Worm (Caenorhabditis elegans) whole organism, L4 larva: ENCODE measurements around the gene pqn-16.

Experiments
- D1046.2 ChIP-seq: fragments of 200-800 bp; sonication (Bioruptor generic); IDR thresholded peaks from 2 replicates; pipeline ENCODE4 v1.3.6; 2022; ENCODE audit warnings: missing genetic modification characterization, missing compliant biosample characterization
- R02D3.7 ChIP-seq: fragments of 150-350 bp; sonication (generic microtip); optimal IDR thresholded peaks from 3 replicates; lab custom pipeline; 2014; ENCODE audit warnings: missing biosample characterization, missing genetic modification characterization
- Y48G9A.11 ChIP-seq: fragments of 200-800 bp; sonication (Bioruptor generic); IDR thresholded peaks from 2 replicates; pipeline ENCODE4 v1.3.6; 2022; ENCODE audit warnings: missing genetic modification reagents, missing genetic modification characterization, missing compliant biosample characterization
- Y5F2A.4 ChIP-seq: fragments of 200-800 bp; sonication (Bioruptor generic); optimal IDR thresholded peaks from 2 replicates; lab custom pipeline; 2018; ENCODE audit warnings: mild to moderate bottlenecking, missing genetic modification characterization, missing compliant biosample characterization
- aha-1 ChIP-seq: fragments of 150-350 bp; peaks from one replicate; lab custom pipeline; 2014; ENCODE audit warnings: missing biosample characterization, missing genetic modification characterization
- arid-1 ChIP-seq: fragments of 200-800 bp; sonication (Bioruptor generic); conservative IDR thresholded peaks from 2 replicates; pipeline ENCODE4 v1.3.6; 2022; ENCODE audit warnings: missing genetic modification reagents, missing genetic modification characterization, missing compliant biosample characterization
- ceh-28 ChIP-seq: fragments of 150-350 bp; optimal IDR thresholded peaks from 2 replicates; lab custom pipeline; 2014; ENCODE audit warnings: missing biosample characterization, missing genetic modification reagents, missing genetic modification characterization
- ces-1 ChIP-seq: fragments of 150-350 bp; sonication (generic microtip); optimal IDR thresholded peaks from 4 replicates; lab custom pipeline; 2014; ENCODE audit warnings: missing biosample characterization, missing genetic modification reagents, missing genetic modification characterization
- ctbp-1 ChIP-seq: fragments of 200-800 bp; sonication (Bioruptor generic); IDR thresholded peaks from 2 replicates; pipeline ENCODE4 v1.3.6; 2022; ENCODE audit warnings: missing genetic modification reagents, missing genetic modification characterization, missing compliant biosample characterization
- daf-16 ChIP-seq, 3 experiments: sonication (generic microtip); optimal IDR thresholded peaks; 2 replicates each; lab custom pipeline; 2016 to 2017; ENCODE audit warnings: missing genetic modification characterization in 3 of 3, missing genetic modification reagents in 3 of 3, mild to moderate bottlenecking in 2 of 3, missing compliant biosample characterization in 2 of 3, missing biosample characterization in 1 of 3, moderate library complexity in 1 of 3
- daf-8 ChIP-seq: fragments of 200-800 bp; sonication (Bioruptor generic); IDR thresholded peaks from 2 replicates; pipeline ENCODE4 v1.3.6; 2022; ENCODE audit warnings: missing genetic modification characterization, missing compliant biosample characterization
- dmd-6 ChIP-seq: fragments of 200-800 bp; sonication (Bioruptor generic); IDR thresholded peaks from 2 replicates; pipeline ENCODE4 v1.3.6; 2022; ENCODE audit warnings: missing genetic modification reagents, missing genetic modification characterization, missing compliant biosample characterization
- dve-1 ChIP-seq: sonication (generic microtip); optimal IDR thresholded peaks from 2 replicates; lab custom pipeline; 2017; ENCODE audit warnings: antibody characterized with exemption, mild to moderate bottlenecking, missing genetic modification characterization, missing compliant biosample characterization; ENCODE audit not compliant: insufficient read depth
- fos-1 ChIP-seq: fragments of 150-350 bp; optimal IDR thresholded peaks from 2 replicates; lab custom pipeline; 2014; ENCODE audit warnings: missing biosample characterization, missing genetic modification characterization
- gei-8 ChIP-seq: fragments of 200-800 bp; sonication (Bioruptor generic); optimal IDR thresholded peaks from 2 replicates; lab custom pipeline; 2018; ENCODE audit warnings: mild to moderate bottlenecking, missing genetic modification characterization, missing compliant biosample characterization
- hlh-11 ChIP-seq: fragments of 200-800 bp; sonication (Bioruptor generic); optimal IDR thresholded peaks from 2 replicates; lab custom pipeline; 2018; ENCODE audit warnings: mild to moderate bottlenecking, missing genetic modification characterization, missing compliant biosample characterization
- hlh-30 ChIP-seq: sonication (generic microtip); optimal IDR thresholded peaks from 2 replicates; lab custom pipeline; 2017; ENCODE audit warnings: antibody characterized with exemption, mild to moderate bottlenecking, missing genetic modification characterization, missing compliant biosample characterization; ENCODE audit not compliant: insufficient read depth
- jun-1 ChIP-seq: fragments of 150-350 bp; optimal IDR thresholded peaks from 2 replicates; lab custom pipeline; 2014; ENCODE audit warnings: missing biosample characterization, missing genetic modification reagents, missing genetic modification characterization
- lin-15B ChIP-seq: fragments of 150-350 bp; sonication (generic microtip); optimal IDR thresholded peaks from 3 replicates; lab custom pipeline; 2014; ENCODE audit warnings: missing biosample characterization, missing genetic modification characterization
- lin-38 ChIP-seq: fragments of 200-800 bp; sonication (Bioruptor generic); IDR thresholded peaks from 2 replicates; pipeline ENCODE4 v1.3.6; 2022; ENCODE audit warnings: missing genetic modification reagents, missing genetic modification characterization, missing compliant biosample characterization
- mdl-1 ChIP-seq, 2 experiments: fragments of 150-350 bp in 1 of 2; sonication (generic microtip) in 1 of 2; optimal IDR thresholded peaks; 2 replicates each; lab custom pipeline; 2014 to 2017; ENCODE audit warnings: missing biosample characterization in 2 of 2, missing genetic modification characterization in 2 of 2
- mep-1 ChIP-seq: fragments of 150-350 bp; sonication (generic microtip); optimal IDR thresholded peaks from 3 replicates; lab custom pipeline; 2014; ENCODE audit warnings: missing biosample characterization, missing genetic modification characterization
- mes-2 ChIP-seq: sonication (generic microtip); optimal IDR thresholded peaks from 2 replicates; lab custom pipeline; 2016; ENCODE audit warnings: missing genotype, mild to moderate bottlenecking, missing genetic modification characterization, missing compliant biosample characterization; ENCODE audit not compliant: poor library complexity, severe bottlenecking
- nhr-102 ChIP-seq: sonication (generic microtip); optimal IDR thresholded peaks from 2 replicates; lab custom pipeline; 2016; ENCODE audit warnings: mild to moderate bottlenecking, missing genetic modification characterization, moderate library complexity, missing compliant biosample characterization
- nhr-11 ChIP-seq: fragments of 150-350 bp; optimal IDR thresholded peaks from 2 replicates; lab custom pipeline; 2014; ENCODE audit warnings: missing biosample characterization, missing genetic modification characterization
- nhr-237 ChIP-seq: sonication (generic microtip); optimal IDR thresholded peaks from 2 replicates; lab custom pipeline; 2017; ENCODE audit warnings: missing biosample characterization, missing genetic modification characterization
- nhr-25 ChIP-seq: sonication (generic microtip); optimal IDR thresholded peaks from 2 replicates; lab custom pipeline; 2017; ENCODE audit warnings: missing genetic modification characterization, mild to moderate bottlenecking, missing compliant biosample characterization, antibody characterized with exemption, moderate library complexity, borderline replicate concordance; ENCODE audit not compliant: insufficient read depth
- sdz-12 ChIP-seq: fragments of 200-800 bp; sonication (Bioruptor generic); optimal IDR thresholded peaks from 2 replicates; lab custom pipeline; 2018; ENCODE audit warnings: mild to moderate bottlenecking, missing genetic modification characterization, missing compliant biosample characterization
- snpc-1.2 ChIP-seq: fragments of 200-800 bp; sonication (Bioruptor generic); IDR thresholded peaks from 2 replicates; pipeline ENCODE4 v1.3.6; 2022; ENCODE audit warnings: missing genetic modification reagents, missing genetic modification characterization, missing compliant biosample characterization
- snpc-4 ChIP-seq: fragments of 150-350 bp; optimal IDR thresholded peaks from 2 replicates; lab custom pipeline; 2014; ENCODE audit warnings: missing biosample characterization, missing genetic modification characterization
- unc-130 ChIP-seq: sonication (generic microtip); optimal IDR thresholded peaks from 2 replicates; lab custom pipeline; 2016; ENCODE audit warnings: missing genetic modification reagents, missing genetic modification characterization, missing compliant biosample characterization
- unc-39 ChIP-seq: sonication (generic microtip); optimal IDR thresholded peaks from 2 replicates; lab custom pipeline; 2017; ENCODE audit warnings: missing biosample characterization, missing genetic modification characterization
- unc-62 ChIP-seq, 3 experiments: fragments of 150-350 bp in 1 of 3; sonication (generic microtip); optimal IDR thresholded peaks in 2 of 3; peaks in 1 of 3; 1 replicate in 1 of 3; 2 replicates in 2 of 3; lab custom pipeline; 2014 to 2017; ENCODE audit warnings: missing biosample characterization in 3 of 3, missing genetic modification characterization in 3 of 3, missing genetic modification reagents in 3 of 3, missing genotype in 1 of 3
- zag-1 ChIP-seq: fragments of 150-350 bp; optimal IDR thresholded peaks from 2 replicates; lab custom pipeline; 2014; ENCODE audit warnings: missing biosample characterization, missing genetic modification characterization
- zfp-2 ChIP-seq: sonication (generic microtip); optimal IDR thresholded peaks from 2 replicates; lab custom pipeline; 2016; ENCODE audit warnings: mild to moderate bottlenecking, missing genetic modification characterization, missing compliant biosample characterization
- zfp-3 ChIP-seq: fragments of 200-800 bp; sonication (Bioruptor generic); conservative IDR thresholded peaks from 2 replicates; pipeline ENCODE4 v1.3.6; 2022; ENCODE audit warnings: missing genetic modification reagents, missing genetic modification characterization, missing compliant biosample characterization
- zip-2 ChIP-seq: fragments of 150-350 bp; optimal IDR thresholded peaks from 2 replicates; lab custom pipeline; 2014; ENCODE audit warnings: missing biosample characterization, missing genetic modification characterization

The pqn-16 gene

ce11 chrV:9173789-9174188 is at the start of gene pqn-16:
Gene pqn-16, plus strand, starts transcription at chrV:9174089.
- TF ChIP-seq ceh-28 (tag; lab: Kevin White, UChicago): no peak
- no peak for TF ChIP-seq daf-16 (GFP tag; optimal IDR thresholded peaks at IDR 0.05; lab: Kevin White, UChicago)
- peak; percentile 26 for TF ChIP-seq daf-16 (tag; optimal IDR thresholded peaks at IDR 0.05; lab: Kevin White, UChicago)

ce11 chrV:9124180-9124579 is 49.7 kb upstream of the pqn-16 start, which contains the start of gene F21C10.6:
Gene F21C10.6, plus strand, starts transcription at chrV:9124480.
- TF ChIP-seq mdl-1 (tag; optimal IDR thresholded peaks at IDR 0.05; lab: Kevin White, UChicago) (no peak), mep-1 (no peak), zfp-2 (tag; lab: Kevin White, UChicago) (no peak), unc-130 (GFP tag; lab: Kevin White, UChicago) (no peak), Y5F2A.4 (no peak)

ce11 chrV:9125345-9125744 is 48.5 kb upstream of the pqn-16 start, which contains the start of gene F21C10.5:
Gene F21C10.5, plus strand, starts transcription at chrV:9125645.
- TF ChIP-seq dmd-6 (GFP tag; lab: Robert Waterston, UW) (no peak), lin-15B (tag; lab: Kevin White, UChicago) (no peak), hlh-11 (tag; lab: Kevin White, UChicago) (no peak), unc-62 (GFP tag; optimal IDR thresholded peaks at IDR 0.05 in 1 of 2; lab: Kevin White, UChicago) (no peak), unc-62 (tag; optimal IDR thresholded peaks at IDR 0.05; lab: Kevin White, UChicago) (no peak), R02D3.7 (no peak), lin-38 (no peak), dve-1 (tag; lab: Kevin White, UChicago) (no peak), daf-8 (no peak), sdz-12 (GFP tag; lab: Kevin White, UChicago) (no peak), jun-1 (tag; lab: Kevin White, UChicago) (no peak), nhr-11 (tag; lab: Kevin White, UChicago) (no peak), nhr-102 (no peak), unc-39 (no peak), mes-2 (no peak), arid-1 (GFP tag; lab: Robert Waterston, UW) (no peak), Y48G9A.11 (GFP tag; lab: Robert Waterston, UW) (no peak), nhr-237 (tag; lab: Kevin White, UChicago) (no peak), hlh-30 (no peak)

- TF ChIP-seq gei-8 (GFP tag; lab: Kevin White, UChicago) (no peak), ces-1 (GFP tag; lab: Kevin White, UChicago) (no peak), snpc-1.2 (GFP tag; lab: Robert Waterston, UW) (no peak), mdl-1 (tag; optimal IDR thresholded peaks at IDR 0.05; lab: Kevin White, UChicago) (no peak), zip-2 (tag; lab: Kevin White, UChicago) (no peak), zag-1 (tag; lab: Kevin White, UChicago) (no peak), zfp-3 (GFP tag; lab: Robert Waterston, UW) (no peak), D1046.2 (GFP tag; lab: Robert Waterston, UW) (no peak), nhr-25 (tag; lab: Kevin White, UChicago) (no peak), ctbp-1 (no peak), aha-1 (tag; lab: Kevin White, UChicago) (no peak), fos-1 (no peak), snpc-4 (tag; lab: Kevin White, UChicago) (no peak), unc-39 (no peak)
These were observed 47.6 kb upstream of the pqn-16 start, which contains the start of gene F21C10.4 for ce11 chrV:9126316-9126715. Gene F21C10.4, plus strand, starts transcription at chrV:9126616.
